Worm (Caenorhabditis elegans) whole organism, L2 larva: ENCODE data around the gene srh-22.

Source experiments
- C34F6.9 ChIP-seq: fragments of 150-350 bp; optimal IDR thresholded peaks from 2 replicates; lab custom pipeline; 2014; ENCODE audit warnings: missing biosample characterization, missing genetic modification characterization
- F13H6.1 ChIP-seq: sonication (generic microtip); optimal IDR thresholded peaks from 2 replicates; lab custom pipeline; 2016; ENCODE audit warnings: missing genetic modification characterization, missing compliant biosample characterization
- R02D3.7 ChIP-seq: fragments of 150-350 bp; optimal IDR thresholded peaks from 2 replicates; lab custom pipeline; 2014; ENCODE audit warnings: missing biosample characterization, missing genetic modification characterization
- ZK546.5 ChIP-seq: sonication (generic microtip); optimal IDR thresholded peaks from 2 replicates; lab custom pipeline; 2017; ENCODE audit warnings: missing biosample characterization, missing genetic modification characterization
- aly-2 ChIP-seq: fragments of 150-350 bp; optimal IDR thresholded peaks from 2 replicates; lab custom pipeline; 2014; ENCODE audit warnings: missing biosample characterization, missing genetic modification characterization
- ama-1 ChIP-seq: fragments of 150-350 bp; optimal IDR thresholded peaks from 2 replicates; lab custom pipeline; 2018; ENCODE audit warnings: inconsistent platforms
- blmp-1 ChIP-seq: sonication (generic microtip); optimal IDR thresholded peaks from 2 replicates; lab custom pipeline; 2017; ENCODE audit warnings: missing genetic modification characterization, mild to moderate bottlenecking, missing compliant biosample characterization, antibody characterized with exemption, moderate library complexity; ENCODE audit not compliant: insufficient read depth
- crh-2 ChIP-seq: sonication (generic microtip); optimal IDR thresholded peaks from 2 replicates; lab custom pipeline; 2017; ENCODE audit warnings: missing biosample characterization, missing genetic modification characterization
- elt-1 ChIP-seq: fragments of 150-350 bp; optimal IDR thresholded peaks from 2 replicates; lab custom pipeline; 2014; ENCODE audit warnings: missing biosample characterization, missing genetic modification characterization
- elt-3 ChIP-seq: sonication (generic microtip); optimal IDR thresholded peaks from 2 replicates; lab custom pipeline; 2017; ENCODE audit warnings: missing biosample characterization, missing genetic modification characterization
- gmeb-1 ChIP-seq: fragments of 150-350 bp; optimal IDR thresholded peaks from 2 replicates; lab custom pipeline; 2014; ENCODE audit warnings: missing biosample characterization, missing genetic modification characterization
- lin-11 ChIP-seq: fragments of 150-350 bp; sonication (generic microtip); optimal IDR thresholded peaks from 2 replicates; lab custom pipeline; 2014; ENCODE audit warnings: missing biosample characterization, missing genetic modification characterization, inconsistent platforms, mixed read lengths
- lin-13 ChIP-seq: fragments of 150-350 bp; optimal IDR thresholded peaks from 2 replicates; lab custom pipeline; 2014; ENCODE audit warnings: missing biosample characterization, missing genetic modification reagents, missing genetic modification characterization
- mbf-1 ChIP-seq: sonication (generic microtip); optimal IDR thresholded peaks from 2 replicates; lab custom pipeline; 2017; ENCODE audit warnings: missing biosample characterization, missing genetic modification characterization
- mdl-1 ChIP-seq, 2 experiments: fragments of 150-350 bp in 1 of 2; sonication (generic microtip) in 1 of 2; optimal IDR thresholded peaks; 2 replicates each; lab custom pipeline; 2017; ENCODE audit warnings: missing biosample characterization in 2 of 2, missing genetic modification characterization in 2 of 2
- nhr-11 ChIP-seq: fragments of 150-350 bp; optimal IDR thresholded peaks from 2 replicates; lab custom pipeline; 2014; ENCODE audit warnings: missing biosample characterization, missing genetic modification characterization
- nhr-12 ChIP-seq: fragments of 150-350 bp; optimal IDR thresholded peaks from 2 replicates; lab custom pipeline; 2014; ENCODE audit warnings: missing biosample characterization, missing genetic modification characterization
- nhr-129 ChIP-seq: fragments of 150-350 bp; optimal IDR thresholded peaks from 2 replicates; lab custom pipeline; 2014; ENCODE audit warnings: missing biosample characterization, missing genetic modification characterization
- nhr-21 ChIP-seq: fragments of 150-350 bp; optimal IDR thresholded peaks from 2 replicates; lab custom pipeline; 2014; ENCODE audit warnings: missing biosample characterization, missing genetic modification characterization
- nhr-23 ChIP-seq: fragments of 150-350 bp; optimal IDR thresholded peaks from 2 replicates; lab custom pipeline; 2014; ENCODE audit warnings: missing biosample characterization, missing genetic modification reagents, missing genetic modification characterization
- nhr-25 ChIP-seq: fragments of 150-350 bp; sonication (generic microtip); optimal IDR thresholded peaks from 3 replicates; lab custom pipeline; 2014; ENCODE audit warnings: missing biosample characterization, missing genetic modification characterization
- nhr-6 ChIP-seq: fragments of 150-350 bp; optimal IDR thresholded peaks from 2 replicates; lab custom pipeline; 2014; ENCODE audit warnings: missing biosample characterization, missing genetic modification characterization
- nhr-77 ChIP-seq: fragments of 150-350 bp; optimal IDR thresholded peaks from 2 replicates; lab custom pipeline; 2014; ENCODE audit warnings: missing biosample characterization, missing genetic modification characterization
- peb-1 ChIP-seq: fragments of 150-350 bp; optimal IDR thresholded peaks from 2 replicates; lab custom pipeline; 2014; ENCODE audit warnings: missing biosample characterization, missing genetic modification characterization
- sem-4 ChIP-seq: fragments of 150-350 bp; optimal IDR thresholded peaks from 2 replicates; lab custom pipeline; 2014; ENCODE audit warnings: missing biosample characterization, missing genetic modification reagents, missing genetic modification characterization
- skn-1 ChIP-seq: sonication (generic microtip); optimal IDR thresholded peaks from 2 replicates; lab custom pipeline; 2017; ENCODE audit warnings: missing biosample characterization, missing genetic modification characterization
- sma-3 ChIP-seq: sonication (generic microtip); optimal IDR thresholded peaks from 2 replicates; lab custom pipeline; 2016; ENCODE audit warnings: missing genetic modification reagents, missing genetic modification characterization, missing compliant biosample characterization
- sma-9 ChIP-seq, 2 experiments: fragments of 150-350 bp in 1 of 2; sonication (generic microtip) in 1 of 2; optimal IDR thresholded peaks; 2 replicates each; lab custom pipeline; 2014 to 2016; ENCODE audit warnings: missing genetic modification characterization in 2 of 2, mild to moderate bottlenecking in 1 of 2, missing biosample characterization in 1 of 2, missing compliant biosample characterization in 1 of 2, missing genetic modification reagents in 1 of 2, moderate library complexity in 1 of 2
- snpc-4 ChIP-seq: fragments of 150-350 bp; optimal IDR thresholded peaks from 2 replicates; lab custom pipeline; 2014; ENCODE audit warnings: missing biosample characterization, missing genetic modification characterization
- unc-39 ChIP-seq: fragments of 150-350 bp; optimal IDR thresholded peaks from 2 replicates; lab custom pipeline; 2014; ENCODE audit warnings: missing biosample characterization, missing genetic modification characterization
- unc-55 ChIP-seq: fragments of 150-350 bp; sonication (generic microtip); optimal IDR thresholded peaks from 3 replicates; lab custom pipeline; 2014; ENCODE audit warnings: missing biosample characterization, missing genetic modification reagents, missing genetic modification characterization
- unc-62 ChIP-seq: fragments of 150-350 bp; optimal IDR thresholded peaks from 2 replicates; lab custom pipeline; 2014; ENCODE audit warnings: missing biosample characterization, missing genetic modification reagents, missing genetic modification characterization
- zag-1 ChIP-seq: fragments of 150-350 bp; optimal IDR thresholded peaks from 2 replicates; lab custom pipeline; 2014; ENCODE audit warnings: missing biosample characterization, missing genetic modification characterization
- ztf-1 ChIP-seq: fragments of 200-800 bp; sonication (Bioruptor generic); conservative IDR thresholded peaks from 2 replicates; pipeline ENCODE4 v1.3.6; 2022; ENCODE audit warnings: missing genetic modification characterization, missing compliant biosample characterization
- ztf-11 ChIP-seq: sonication (generic microtip); optimal IDR thresholded peaks from 2 replicates; lab custom pipeline; 2017; ENCODE audit warnings: missing biosample characterization, missing genetic modification characterization

Gene srh-22

DNA sequence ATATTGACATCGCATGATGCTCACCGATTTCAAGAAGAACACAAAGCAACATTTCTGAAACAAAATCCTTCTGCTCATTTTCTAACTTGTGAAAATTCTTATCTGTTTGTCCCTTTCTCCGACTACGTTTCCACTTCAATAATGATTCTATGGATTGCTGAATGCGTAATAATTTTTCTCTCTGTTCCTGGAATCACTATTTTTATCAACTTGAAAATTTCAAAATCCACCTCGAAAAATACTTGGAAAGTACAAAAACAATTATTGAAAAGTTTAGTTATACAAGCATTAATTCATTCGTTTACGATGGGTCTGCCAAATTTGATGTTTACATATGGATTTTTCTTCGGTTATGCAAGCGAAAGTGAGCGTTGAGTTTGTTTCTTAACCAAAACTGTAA, at the start of gene srh-22:
Gene srh-22 (plus strand): TSS at position 301 of the 400 bp plus-strand sequence.
- no peak for TF ChIP-seq gmeb-1 (tag; lab: Kevin White, UChicago)
- no peak for TF ChIP-seq lin-11 (tag; lab: Kevin White, UChicago)
- TF ChIP-seq sma-3 (GFP tag; lab: Kevin White, UChicago), result no peak
- TF ChIP-seq skn-1 (tag; lab: Kevin White, UChicago), result no peak
- TF ChIP-seq nhr-12 (tag; lab: Kevin White, UChicago), result no peak
- TF ChIP-seq nhr-129 (tag; lab: Kevin White, UChicago), result no peak
- no peak for TF ChIP-seq crh-2 (tag; lab: Kevin White, UChicago)
- TF ChIP-seq sma-9 (GFP tag; optimal IDR thresholded peaks at IDR 0.05; lab: Kevin White, UChicago), result no peak
- TF ChIP-seq sma-9 (tag; optimal IDR thresholded peaks at IDR 0.05; lab: Kevin White, UChicago), result no peak
- no peak for TF ChIP-seq ZK546.5 (tag; lab: Kevin White, UChicago)
- no peak for TF ChIP-seq R02D3.7 (tag; lab: Kevin White, UChicago)
- no peak for TF ChIP-seq zag-1
- TF ChIP-seq lin-13 (GFP tag; lab: Kevin White, UChicago), result no peak
- no peak for TF ChIP-seq C34F6.9 (tag; lab: Kevin White, UChicago)
- TF ChIP-seq mdl-1 (tag; optimal IDR thresholded peaks at IDR 0.05; lab: Kevin White, UChicago), result no peak
- TF ChIP-seq F13H6.1 (tag; lab: Kevin White, UChicago), result no peak
- TF ChIP-seq mbf-1, result no peak
- TF ChIP-seq peb-1 (tag; lab: Kevin White, UChicago), result no peak
- no peak for TF ChIP-seq ama-1 (lab: Kevin White, UChicago)
- no peak for TF ChIP-seq nhr-21 (tag; lab: Kevin White, UChicago)
- TF ChIP-seq, all 48 proteins: peak for 0

DNA sequence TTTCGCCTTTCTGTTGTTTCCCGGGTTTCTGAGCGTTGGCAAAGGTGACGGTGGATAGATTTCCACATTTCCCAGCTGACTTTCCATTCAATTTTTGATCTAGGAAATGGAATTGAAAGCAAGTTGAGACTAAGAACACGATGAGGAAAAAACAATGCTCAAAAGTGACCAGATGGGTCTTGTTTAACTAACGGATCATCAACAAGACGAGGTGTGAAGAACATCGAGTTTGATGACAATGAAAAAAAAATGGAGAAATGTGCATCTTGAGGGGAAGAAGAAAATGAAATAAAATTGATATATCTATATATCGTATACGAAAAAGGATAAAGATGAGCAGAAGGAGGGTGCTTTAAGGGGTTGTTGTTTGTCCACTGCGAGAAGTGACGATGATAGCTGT, 44.5 kb upstream of the srh-22 start, which contains the start of gene T19H12.6:
Gene T19H12.6 (minus strand): TSS at position 101 of the 400 bp plus-strand sequence.
- no peak for TF ChIP-seq ztf-1
- TF ChIP-seq nhr-11 (tag; lab: Kevin White, UChicago), result no peak
- no peak for TF ChIP-seq snpc-4 (tag; lab: Kevin White, UChicago)
- TF ChIP-seq blmp-1 (tag; lab: Kevin White, UChicago), result no peak
- no peak for TF ChIP-seq lin-13 (GFP tag; lab: Kevin White, UChicago)
- no peak for TF ChIP-seq aly-2 (tag; lab: Kevin White, UChicago)
- no peak for TF ChIP-seq mdl-1 (tag; optimal IDR thresholded peaks at IDR 0.05; lab: Kevin White, UChicago)
- no peak for TF ChIP-seq elt-1 (tag; lab: Kevin White, UChicago)
- TF ChIP-seq nhr-25 (tag; lab: Kevin White, UChicago), result no peak

DNA sequence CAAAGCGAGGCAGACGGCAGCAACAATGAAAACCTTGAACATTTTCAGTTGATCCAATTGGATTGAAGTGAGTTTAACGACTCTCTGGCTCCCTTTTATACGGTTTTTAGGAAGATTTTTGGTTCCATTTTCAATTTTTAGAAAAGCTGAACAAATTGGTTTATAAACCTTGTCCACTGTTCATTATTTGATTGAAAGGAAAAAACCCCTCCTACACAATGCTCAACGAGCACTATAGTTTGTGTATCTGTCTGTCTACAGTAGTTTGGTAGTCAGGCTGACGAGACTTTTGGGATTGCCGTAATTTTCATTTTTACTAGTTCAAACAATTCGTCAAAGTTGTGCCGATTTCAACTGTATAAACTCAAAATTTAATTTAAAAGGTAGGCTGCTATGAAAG, 42.9 kb upstream of the srh-22 start, which contains the start of gene T19H12.15:
Gene T19H12.15 (minus strand): TSS at position 101 of the 400 bp plus-strand sequence.
- TF ChIP-seq crh-2 (tag; lab: Kevin White, UChicago) (no peak), peb-1 (tag; lab: Kevin White, UChicago) (no peak), nhr-25 (tag; lab: Kevin White, UChicago) (no peak), nhr-77 (tag; lab: Kevin White, UChicago) (no peak), sma-3 (GFP tag; lab: Kevin White, UChicago) (no peak), sem-4 (tag; lab: Kevin White, UChicago) (no peak), zag-1 (no peak), gmeb-1 (tag; lab: Kevin White, UChicago) (no peak), mdl-1 (tag; optimal IDR thresholded peaks at IDR 0.05; lab: Kevin White, UChicago) (no peak)

DNA sequence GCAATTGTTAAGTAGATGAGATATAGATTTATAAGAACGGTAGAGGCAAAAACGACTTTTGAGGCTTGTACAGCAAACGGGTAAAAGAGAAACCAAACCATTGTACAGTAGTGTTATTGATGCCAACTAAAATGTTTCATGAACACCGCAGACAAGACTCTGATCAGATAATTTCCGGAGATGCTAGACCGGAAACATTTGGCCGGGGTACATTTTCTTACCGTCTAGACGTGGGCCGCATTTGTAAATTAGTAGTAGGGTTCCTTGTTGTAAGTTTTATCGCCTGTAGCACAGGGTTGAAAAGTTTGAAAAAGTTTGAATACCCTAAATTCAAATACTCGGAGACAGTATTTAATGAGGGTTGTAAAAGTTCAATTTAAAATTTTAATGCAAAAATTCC, 40.7 kb upstream of the srh-22 start, which contains the start of gene str-32:
Gene str-32 (minus strand): TSS at position 101 of the 400 bp plus-strand sequence.
- TF ChIP-seq sem-4 (tag; lab: Kevin White, UChicago) (no peak), nhr-21 (tag; lab: Kevin White, UChicago) (no peak), sma-9 (GFP tag; optimal IDR thresholded peaks at IDR 0.05; lab: Kevin White, UChicago) (no peak), sma-9 (tag; optimal IDR thresholded peaks at IDR 0.05; lab: Kevin White, UChicago) (no peak), nhr-23 (tag; lab: Kevin White, UChicago) (no peak), nhr-129 (tag; lab: Kevin White, UChicago) (no peak), elt-1 (tag; lab: Kevin White, UChicago) (no peak), R02D3.7 (tag; lab: Kevin White, UChicago) (no peak)
- TF ChIP-seq, all 48 proteins: peak for 0

DNA sequence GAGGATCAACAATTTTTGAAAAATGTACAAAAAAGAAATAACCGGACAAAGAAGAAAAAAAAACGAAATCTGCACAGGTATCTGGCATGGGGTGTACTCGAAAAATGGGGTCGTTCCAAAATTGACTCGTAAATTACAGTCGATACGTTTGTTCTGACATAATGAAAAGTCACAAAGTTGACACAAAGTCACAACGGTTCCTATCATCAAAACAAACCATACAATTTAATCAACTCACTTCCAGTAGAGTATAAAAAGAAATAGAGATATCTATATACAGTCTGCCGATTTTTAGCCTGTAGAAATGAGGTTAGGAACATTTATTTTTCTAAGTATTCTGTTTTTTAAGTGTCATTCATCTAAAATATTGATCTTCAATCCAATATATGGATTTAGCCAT, 37.6 kb upstream of the srh-22 start, which contains the start of gene T19H12.12:
Gene T19H12.12 (plus strand): TSS at position 301 of the 400 bp plus-strand sequence.
- TF ChIP-seq sem-4 (tag; lab: Kevin White, UChicago), result no peak
- no peak for TF ChIP-seq nhr-6 (tag; lab: Kevin White, UChicago)
- TF ChIP-seq ZK546.5 (tag; lab: Kevin White, UChicago), result no peak
- no peak for TF ChIP-seq sma-9 (GFP tag; optimal IDR thresholded peaks at IDR 0.05; lab: Kevin White, UChicago)
- TF ChIP-seq sma-9 (tag; optimal IDR thresholded peaks at IDR 0.05; lab: Kevin White, UChicago), result no peak
- TF ChIP-seq R02D3.7 (tag; lab: Kevin White, UChicago), result no peak
- TF ChIP-seq C34F6.9 (tag; lab: Kevin White, UChicago), result no peak
- TF ChIP-seq unc-55 (GFP tag; lab: Kevin White, UChicago), result no peak
- TF ChIP-seq nhr-21 (tag; lab: Kevin White, UChicago), result no peak
- no peak for TF ChIP-seq elt-3 (tag; lab: Kevin White, UChicago)
- TF ChIP-seq elt-1 (tag; lab: Kevin White, UChicago), result no peak
- TF ChIP-seq gmeb-1 (tag; lab: Kevin White, UChicago), result no peak
- no peak for TF ChIP-seq nhr-12 (tag; lab: Kevin White, UChicago)
- no peak for TF ChIP-seq unc-62 (GFP tag; lab: Kevin White, UChicago)
- no peak for TF ChIP-seq blmp-1 (tag; lab: Kevin White, UChicago)
- TF ChIP-seq unc-39 (tag; lab: Kevin White, UChicago), result no peak
- TF ChIP-seq ztf-11 (tag; lab: Kevin White, UChicago), result no peak
- no peak for TF ChIP-seq lin-13 (GFP tag; lab: Kevin White, UChicago)
